Fruit fly (Drosophila melanogaster) Kc167 (cell line): ENCODE results near the gene hale.

ENCODE experiments used
- Myc ChIP-seq: fragments of >200 bp; optimal IDR thresholded peaks from 2 replicates; lab custom pipeline; 2017; ENCODE audit warnings: missing external identifiers
- Sin3A ChIP-seq: fragments of >200 bp; optimal IDR thresholded peaks from 2 replicates; lab custom pipeline; 2018; ENCODE audit warnings: missing external identifiers
- h ChIP-seq: fragments of >200 bp; optimal IDR thresholded peaks from 3 replicates; lab custom pipeline; 2018; ENCODE audit warnings: missing external identifiers
- insv ChIP-seq: fragments of >200 bp; optimal IDR thresholded peaks from 3 replicates; lab custom pipeline; 2018; ENCODE audit warnings: missing external identifiers
- psq ChIP-seq: fragments of >200 bp; optimal IDR thresholded peaks from 2 replicates; lab custom pipeline; 2017; ENCODE audit warnings: missing external identifiers
- ttk ChIP-seq: sonication (Bioruptor generic); optimal IDR thresholded peaks from 2 replicates; lab custom pipeline; 2017; ENCODE audit warnings: missing external identifiers

The hale gene

dm6 chr3L:19994015-19994414 is 8.3 kb upstream of the hale start:
- TF ChIP-seq insv (lab: Kevin White, UChicago): no peak
- no peak for TF ChIP-seq h (lab: Kevin White, UChicago)
- no peak for TF ChIP-seq psq
- no peak for TF ChIP-seq Sin3A (lab: Kevin White, UChicago)
- TF ChIP-seq Myc (lab: Kevin White, UChicago): no peak
- TF ChIP-seq ttk: no peak

dm6 chr3L:19991714-19992231 is 6.1 kb upstream of the hale start, which contains the start of the genes CG7646 and Nca:
Gene CG7646, plus strand, starts transcription at chr3L:19991887.
Gene Nca, plus strand, starts transcription at chr3L:19991887.
- TF ChIP-seq Myc (lab: Kevin White, UChicago) (no peak), h (lab: Kevin White, UChicago) (no peak), ttk (no peak), Sin3A (lab: Kevin White, UChicago) (no peak), psq (no peak), insv (lab: Kevin White, UChicago) (no peak)

dm6 chr3L:19991120-19991519 is 5.5 kb upstream of the hale start, which contains the start of gene fln:
Gene fln, minus strand, starts transcription at chr3L:19991220.
- no peak for TF ChIP-seq Myc (lab: Kevin White, UChicago)
- no peak for TF ChIP-seq insv (lab: Kevin White, UChicago)
- TF ChIP-seq h (lab: Kevin White, UChicago): no peak
- no peak for TF ChIP-seq ttk
- TF ChIP-seq Sin3A (lab: Kevin White, UChicago): no peak
- TF ChIP-seq psq: no peak

- TF ChIP-seq insv (lab: Kevin White, UChicago) (no peak), psq (no peak), ttk (no peak), Myc (lab: Kevin White, UChicago) (no peak), Sin3A (lab: Kevin White, UChicago) (no peak), h (lab: Kevin White, UChicago) (no peak)
Measured at dm6 chr3L:19988891-19989290, 3.2 kb upstream of the hale start, which contains the start of gene Csas. Gene Csas, minus strand, starts transcription at chr3L:19988991.

- no peak for TF ChIP-seq Sin3A (lab: Kevin White, UChicago)
- no peak for TF ChIP-seq ttk
- no peak for TF ChIP-seq insv (lab: Kevin White, UChicago)
- no peak for TF ChIP-seq Myc (lab: Kevin White, UChicago)
- no peak for TF ChIP-seq psq
- no peak for TF ChIP-seq h (lab: Kevin White, UChicago)
Measured at dm6 chr3L:19981385-19981784, 4.3 kb downstream of the hale start, which contains the start of gene CG17732. Gene CG17732, plus strand, starts transcription at chr3L:19981685.

dm6 chr3L:19979592-19979991 is 6.1 kb downstream of the hale start, which contains the start of gene CG14182:
Gene CG14182, minus strand, starts transcription at chr3L:19979812.
- TF ChIP-seq psq (no peak), ttk (no peak), Sin3A (lab: Kevin White, UChicago) (no peak), h (lab: Kevin White, UChicago) (no peak), insv (lab: Kevin White, UChicago) (no peak), Myc (lab: Kevin White, UChicago) (no peak)

- TF ChIP-seq Sin3A (lab: Kevin White, UChicago) (no peak), h (lab: Kevin White, UChicago) (no peak)
Measured at dm6 chr3L:19978088-19978487, 7.6 kb downstream of the hale start.

dm6 chr3L:19968725-19969598 is 16.7 kb downstream of the hale start:
- TF ChIP-seq Myc (lab: Kevin White, UChicago) (no peak), psq (no peak), h (lab: Kevin White, UChicago) (no peak), Sin3A (lab: Kevin White, UChicago) (no peak)

dm6 chr3L:19961805-19962204 is 23.9 kb downstream of the hale start:
- TF ChIP-seq ttk (no peak), Myc (lab: Kevin White, UChicago) (no peak), insv (lab: Kevin White, UChicago) (no peak), h (lab: Kevin White, UChicago) (no peak), Sin3A (lab: Kevin White, UChicago) (no peak), psq (no peak)

dm6 chr3L:19955699-19956098 is 30.0 kb downstream of the hale start, which contains the start of gene CG42263:
Gene CG42263, minus strand, starts transcription at chr3L:19955799.
- TF ChIP-seq Sin3A (lab: Kevin White, UChicago) (no peak), psq (no peak), insv (lab: Kevin White, UChicago) (no peak), Myc (lab: Kevin White, UChicago) (no peak), h (lab: Kevin White, UChicago) (no peak), ttk (no peak)

dm6 chr3L:19954426-19954825 is 31.2 kb downstream of the hale start, which contains the start of gene CG42654:
Gene CG42654, minus strand, starts transcription at chr3L:19954526.
- no peak for TF ChIP-seq Sin3A (lab: Kevin White, UChicago)
- no peak for TF ChIP-seq insv (lab: Kevin White, UChicago)
- no peak for TF ChIP-seq h (lab: Kevin White, UChicago)
- TF ChIP-seq Myc (lab: Kevin White, UChicago): no peak
- no peak for TF ChIP-seq ttk
- TF ChIP-seq psq: no peak

- TF ChIP-seq Myc (lab: Kevin White, UChicago): no peak
- TF ChIP-seq psq: no peak
- TF ChIP-seq ttk: no peak
- no peak for TF ChIP-seq insv (lab: Kevin White, UChicago)
- TF ChIP-seq Sin3A (lab: Kevin White, UChicago): no peak
- TF ChIP-seq h (lab: Kevin White, UChicago): no peak
Measured at dm6 chr3L:19953612-19954011, 32.1 kb downstream of the hale start, which contains the start of gene CG42655. Gene CG42655, minus strand, starts transcription at chr3L:19953712.
